Fruit fly (Drosophila melanogaster) whole organism, embryonic: ENCODE data around the gene mora.
A peak's percentile ranks its signal among the peaks of the same experiment; 100 is the strongest.

ENCODE experiments used
- Aef1 ChIP-seq: fragments of 200-800 bp; sonication (Bioruptor generic); IDR thresholded peaks from 3 replicates; pipeline ENCODE4 v1.3.6; 2022; ENCODE audit warnings: missing biosample characterization, missing genetic modification characterization
- CG11504 ChIP-seq: fragments of 200-800 bp; sonication (Bioruptor generic); optimal IDR thresholded peaks from 3 replicates; lab custom pipeline; 2019; ENCODE audit warnings: missing biosample characterization, mild to moderate bottlenecking, missing genetic modification characterization, moderate library complexity
- CG11695 ChIP-seq: fragments of 200-800 bp; sonication (Bioruptor generic); IDR thresholded peaks from 3 replicates; pipeline ENCODE4 v1.3.6; 2022; ENCODE audit warnings: missing biosample characterization, missing genetic modification characterization
- CG12155 ChIP-seq: fragments of 200-800 bp; sonication (Bioruptor generic); optimal IDR thresholded peaks from 3 replicates; lab custom pipeline; 2016; ENCODE audit warnings: missing biosample characterization, missing genetic modification characterization
- CG12299 ChIP-seq: fragments of 200-800 bp; sonication (Bioruptor generic); optimal IDR thresholded peaks from 2 replicates; lab custom pipeline; 2018; ENCODE audit warnings: missing biosample characterization, mild to moderate bottlenecking, missing genetic modification characterization
- CG16863 ChIP-seq: fragments of 200-800 bp; sonication (Bioruptor generic); optimal IDR thresholded peaks from 3 replicates; lab custom pipeline; 2016; ENCODE audit warnings: missing biosample characterization, missing genetic modification characterization
- CG31224 ChIP-seq: fragments of 200-800 bp; sonication (Bioruptor generic); IDR thresholded peaks from 2 replicates; pipeline ENCODE4 v1.3.6; 2022; ENCODE audit warnings: missing biosample characterization, missing genetic modification characterization
- CG31365 ChIP-seq: fragments of 200-800 bp; sonication (Bioruptor generic); optimal IDR thresholded peaks from 2 replicates; lab custom pipeline; 2018; ENCODE audit warnings: missing biosample characterization, mild to moderate bottlenecking, missing genetic modification characterization
- CG3163 ChIP-seq: fragments of 200-800 bp; sonication (Bioruptor generic); optimal IDR thresholded peaks from 3 replicates; lab custom pipeline; 2016; ENCODE audit warnings: missing biosample characterization, missing genetic modification characterization
- CG34422 ChIP-seq: fragments of 200-800 bp; sonication (Bioruptor generic); IDR thresholded peaks from 3 replicates; pipeline ENCODE4 v1.3.6; 2022; ENCODE audit warnings: missing biosample characterization, missing genetic modification characterization
- CG4707 ChIP-seq: fragments of 200-800 bp; sonication (Bioruptor generic); optimal IDR thresholded peaks from 2 replicates; lab custom pipeline; 2018; ENCODE audit warnings: missing biosample characterization, mild to moderate bottlenecking, missing genetic modification characterization, moderate library complexity
- CG6175 ChIP-seq: fragments of 200-800 bp; sonication (Bioruptor generic); IDR thresholded peaks from 3 replicates; pipeline ENCODE4 v1.3.6; 2022; ENCODE audit warnings: missing biosample characterization, missing genetic modification characterization
- CG6765 ChIP-seq: fragments of 200-800 bp; sonication (Bioruptor generic); optimal IDR thresholded peaks from 3 replicates; lab custom pipeline; 2017; ENCODE audit warnings: missing biosample characterization, mild to moderate bottlenecking, missing genetic modification characterization
- CG9609 ChIP-seq: fragments of 200-800 bp; sonication (Bioruptor generic); optimal IDR thresholded peaks from 3 replicates; lab custom pipeline; 2016; ENCODE audit warnings: missing biosample characterization, missing genetic modification characterization
- Camta ChIP-seq: fragments of 200-800 bp; sonication (Bioruptor generic); optimal IDR thresholded peaks from 2 replicates; lab custom pipeline; 2016; ENCODE audit warnings: missing biosample characterization, missing genetic modification characterization
- Chrac-16 ChIP-seq: fragments of 200-800 bp; sonication (Bioruptor generic); optimal IDR thresholded peaks from 3 replicates; lab custom pipeline; 2016; ENCODE audit warnings: missing biosample characterization, missing genetic modification characterization
- CkIIα-i1 ChIP-seq: fragments of 200-800 bp; sonication (Bioruptor generic); IDR thresholded peaks from 2 replicates; pipeline ENCODE4 v1.3.6; 2022; ENCODE audit warnings: missing biosample characterization, missing genetic modification characterization
- CoRest ChIP-seq: fragments of 200-800 bp; sonication (Bioruptor generic); optimal IDR thresholded peaks from 3 replicates; lab custom pipeline; 2018; ENCODE audit warnings: missing biosample characterization, mild to moderate bottlenecking, missing genetic modification characterization, moderate library complexity
- D ChIP-seq, 2 experiments: fragments of 200-800 bp in 1 of 2; fragments of >200 bp in 1 of 2; sonication (Bioruptor generic) in 1 of 2; optimal IDR thresholded peaks; 2 replicates in 1 of 2; 3 replicates in 1 of 2; lab custom pipeline; 2017; ENCODE audit warnings: mild to moderate bottlenecking in 1 of 2, missing biosample characterization in 1 of 2, missing genetic modification characterization in 1 of 2, missing genetic modification reagents in 1 of 2
- Dad ChIP-seq: fragments of 200-800 bp; sonication (Bioruptor generic); optimal IDR thresholded peaks from 3 replicates; lab custom pipeline; 2016; ENCODE audit warnings: missing biosample characterization, missing genetic modification characterization
- Dll ChIP-seq: fragments of 200-800 bp; sonication (Bioruptor generic); IDR thresholded peaks from 4 replicates; pipeline ENCODE4 v1.3.6; 2022; ENCODE audit warnings: missing biosample characterization, missing genetic modification characterization; ENCODE audit not compliant: partially characterized antibody
- Ets97D ChIP-seq: fragments of 200-800 bp; sonication (Bioruptor generic); optimal IDR thresholded peaks from 3 replicates; lab custom pipeline; 2016; ENCODE audit warnings: missing biosample characterization, missing genetic modification characterization
- Fer2 ChIP-seq: fragments of 200-800 bp; sonication (Bioruptor generic); optimal IDR thresholded peaks from 2 replicates; lab custom pipeline; 2018; ENCODE audit warnings: missing biosample characterization, mild to moderate bottlenecking, missing genetic modification characterization, moderate library complexity
- Gug ChIP-seq: fragments of 200-800 bp; sonication (Bioruptor generic); IDR thresholded peaks from 4 replicates; pipeline ENCODE4 v1.3.6; 2022; ENCODE audit warnings: missing biosample characterization, missing genetic modification characterization
- Hr39 ChIP-seq: fragments of >200 bp; optimal IDR thresholded peaks from 2 replicates; lab custom pipeline; 2017
- Med ChIP-seq: fragments of 200-800 bp; sonication (Bioruptor generic); peaks from one replicate; lab custom pipeline; 2016; ENCODE audit warnings: missing biosample characterization, missing genetic modification characterization, mild to moderate bottlenecking, inconsistent platforms, moderate library complexity
- NfI ChIP-seq: fragments of 200-800 bp; sonication (Bioruptor generic); optimal IDR thresholded peaks from 3 replicates; lab custom pipeline; 2018; ENCODE audit warnings: missing biosample characterization, mild to moderate bottlenecking, missing genetic modification characterization, moderate library complexity
- YL-1 ChIP-seq: fragments of 200-800 bp; sonication (Bioruptor generic); optimal IDR thresholded peaks from 3 replicates; lab custom pipeline; 2017; ENCODE audit warnings: missing biosample characterization, mild to moderate bottlenecking, missing genetic modification characterization
- ara ChIP-seq: fragments of 200-800 bp; sonication (Bioruptor generic); IDR thresholded peaks from 2 replicates; pipeline ENCODE4 v1.3.6; 2022; ENCODE audit warnings: missing biosample characterization, missing genetic modification characterization
- br ChIP-seq: fragments of >200 bp; optimal IDR thresholded peaks from 2 replicates; lab custom pipeline; 2017
- btn ChIP-seq: fragments of 200-800 bp; sonication (Bioruptor generic); optimal IDR thresholded peaks from 2 replicates; lab custom pipeline; 2016; ENCODE audit warnings: missing biosample characterization, missing genetic modification characterization
- cato ChIP-seq: fragments of 200-800 bp; sonication (Bioruptor generic); optimal IDR thresholded peaks from 2 replicates; lab custom pipeline; 2016; ENCODE audit warnings: missing biosample characterization, missing genetic modification characterization, borderline replicate concordance
- croc ChIP-seq: fragments of 200-800 bp; sonication (Bioruptor generic); conservative IDR thresholded peaks from 3 replicates; pipeline ENCODE4 v1.3.6; 2022; ENCODE audit warnings: missing biosample characterization, missing genetic modification characterization
- crol ChIP-seq: fragments of 200-800 bp; sonication (Bioruptor generic); IDR thresholded peaks from 2 replicates; pipeline ENCODE4 v1.3.6; 2022; ENCODE audit warnings: missing biosample characterization, missing genetic modification characterization
- dmrt99B ChIP-seq: fragments of 200-800 bp; sonication (Bioruptor generic); optimal IDR thresholded peaks from 2 replicates; lab custom pipeline; 2018; ENCODE audit warnings: missing biosample characterization, mild to moderate bottlenecking, missing genetic modification characterization, moderate library complexity
- fd102C ChIP-seq: fragments of 200-800 bp; sonication (Bioruptor generic); optimal IDR thresholded peaks from 2 replicates; lab custom pipeline; 2018; ENCODE audit warnings: missing biosample characterization, mild to moderate bottlenecking, missing genetic modification characterization, moderate library complexity
- gce ChIP-seq: fragments of 200-800 bp; sonication (Bioruptor generic); IDR thresholded peaks from 3 replicates; pipeline ENCODE4 v1.3.6; 2022; ENCODE audit warnings: missing biosample characterization, missing genetic modification characterization
- gem ChIP-seq: fragments of 200-800 bp; sonication (Bioruptor generic); optimal IDR thresholded peaks from 2 replicates; lab custom pipeline; 2019; ENCODE audit warnings: missing biosample characterization, mild to moderate bottlenecking, missing genetic modification characterization, moderate library complexity
- grn ChIP-seq: fragments of 200-800 bp; sonication (Bioruptor generic); optimal IDR thresholded peaks from 3 replicates; lab custom pipeline; 2017; ENCODE audit warnings: missing biosample characterization, missing genetic modification characterization
- gsb-n ChIP-seq: fragments of 200-800 bp; sonication (Bioruptor generic); optimal IDR thresholded peaks from 3 replicates; lab custom pipeline; 2018; ENCODE audit warnings: missing biosample characterization, mild to moderate bottlenecking, missing genetic modification characterization
- insv ChIP-seq, 2 experiments: fragments of 200-800 bp; sonication (Bioruptor generic); optimal IDR thresholded peaks; 3 replicates each; lab custom pipeline; 2016 to 2018; ENCODE audit warnings: missing biosample characterization in 2 of 2, missing genetic modification characterization in 2 of 2
- jigr1 ChIP-seq: fragments of 200-800 bp; sonication (Bioruptor generic); IDR thresholded peaks from 3 replicates; pipeline ENCODE4 v1.3.6; 2022; ENCODE audit warnings: missing biosample characterization, missing genetic modification characterization
- lab ChIP-seq: fragments of 200-800 bp; sonication (Bioruptor generic); optimal IDR thresholded peaks from 3 replicates; lab custom pipeline; 2017; ENCODE audit warnings: missing biosample characterization, missing genetic modification characterization, mild to moderate bottlenecking, moderate library complexity, missing genetic modification reagents
- otp ChIP-seq: fragments of 200-800 bp; sonication (Bioruptor generic); IDR thresholded peaks from 3 replicates; pipeline ENCODE4, ENCODE4 v1.3.6; 2022; ENCODE audit warnings: missing biosample characterization, missing genetic modification characterization
- ro ChIP-seq: fragments of 200-800 bp; sonication (Bioruptor generic); IDR thresholded peaks from 2 replicates; pipeline ENCODE4 v1.3.6; 2022; ENCODE audit warnings: missing biosample characterization, missing genetic modification characterization
- slou ChIP-seq: fragments of 200-800 bp; sonication (Bioruptor generic); optimal IDR thresholded peaks from 3 replicates; lab custom pipeline; 2016; ENCODE audit warnings: missing biosample characterization, missing genetic modification characterization
- tll ChIP-seq, 2 experiments: fragments of 200-800 bp in 1 of 2; fragments of >200 bp in 1 of 2; sonication (Bioruptor generic) in 1 of 2; optimal IDR thresholded peaks; 2 replicates each; lab custom pipeline; 2017 to 2019; ENCODE audit warnings: missing biosample characterization in 2 of 2, missing genetic modification characterization in 2 of 2, mild to moderate bottlenecking in 1 of 2, moderate library complexity in 1 of 2
- unpg ChIP-seq: fragments of 200-800 bp; sonication (Bioruptor generic); optimal IDR thresholded peaks from 3 replicates; lab custom pipeline; 2018; ENCODE audit warnings: missing biosample characterization, mild to moderate bottlenecking, missing genetic modification characterization, moderate library complexity
- wek ChIP-seq: fragments of 200-800 bp; sonication (Bioruptor generic); optimal IDR thresholded peaks from 3 replicates; lab custom pipeline; 2018; ENCODE audit warnings: missing biosample characterization, mild to moderate bottlenecking, missing genetic modification characterization, moderate library complexity
- wor ChIP-seq: fragments of 200-800 bp; sonication (Bioruptor generic); IDR thresholded peaks from 2 replicates; pipeline ENCODE4 v1.3.6; 2022; ENCODE audit warnings: missing biosample characterization, missing genetic modification characterization

Gene mora

DNA sequence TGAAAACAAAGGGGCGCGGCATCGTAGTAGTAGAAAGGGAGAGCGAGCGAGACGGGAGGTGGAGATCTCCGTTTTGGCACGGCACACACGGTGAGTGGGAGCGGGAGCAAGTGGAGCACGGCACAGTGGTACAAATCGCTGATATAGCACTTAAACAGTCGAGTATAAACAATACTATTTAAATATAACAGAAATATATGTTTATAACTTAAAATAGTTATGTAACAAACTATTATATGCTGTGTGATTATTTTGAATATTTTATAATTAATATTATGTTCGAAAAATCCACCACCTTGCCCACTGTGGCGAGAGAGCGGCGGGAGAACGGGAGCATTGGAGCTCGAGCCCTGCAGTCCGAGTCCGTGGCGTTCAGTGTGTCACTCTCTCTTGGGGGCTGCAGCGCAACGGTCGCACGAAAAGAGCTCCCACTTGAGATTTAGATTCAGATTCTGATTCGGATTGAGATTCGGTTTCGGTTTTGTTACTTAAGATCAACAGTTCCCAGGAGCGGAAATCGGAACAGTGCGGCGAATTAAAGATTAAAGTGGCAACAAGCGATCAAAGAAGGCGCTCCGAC is 45.1 kb upstream of the mora start, which contains the start of gene Kal1 (continued):
- TF ChIP-seq CG6765 (GFP tag; lab: Kevin White, UChicago) (peak; percentile 74), CG3163 (no peak), Med (GFP tag; lab: Kevin White, UChicago) (peak; percentile 88), otp (GFP tag; lab: Robert Waterston, UW) (peak; percentile 94), CkIIα-i1 (GFP tag; lab: Robert Waterston, UW) (no peak), Dad (GFP tag; lab: Kevin White, UChicago) (peak; percentile 7), CG31224 (GFP tag; lab: Robert Waterston, UW) (peak; percentile 44), CG4707 (GFP tag; lab: Kevin White, UChicago) (peak; percentile 96), CG12299 (peak; percentile 89), Chrac-16 (peak; percentile 69), ara (GFP tag; lab: Robert Waterston, UW) (peak; percentile 92), cato (GFP tag; lab: Kevin White, UChicago) (peak; percentile 78), btn (GFP tag; lab: Kevin White, UChicago) (no peak), jigr1 (GFP tag; lab: Robert Waterston, UW) (peak; percentile 80), lab (GFP tag; lab: Kevin White, UChicago) (peak; percentile 96), gsb-n (tag; lab: Kevin White, UChicago) (peak; percentile 97), grn (GFP tag; lab: Kevin White, UChicago) (peak; percentile 11), CG11504 (tag; lab: Kevin White, UChicago) (peak; percentile 95), slou (GFP tag; lab: Kevin White, UChicago) (peak; percentile 9), insv (GFP tag; optimal IDR thresholded peaks at IDR 0.05; lab: Kevin White, UChicago) (peak in 1 of 2 experiments; percentile 7), Hr39 (no peak), D (optimal IDR thresholded peaks at IDR 0.05; lab: Kevin White, UChicago) (no peak), D (GFP tag; optimal IDR thresholded peaks at IDR 0.05; lab: Kevin White, UChicago) (peak; percentile 97), Dll (GFP tag; lab: Robert Waterston, UW) (0 out of 4 replicates have a peak, but pooled peaks have one; percentile 44), NfI (GFP tag; lab: Kevin White, UChicago) (peak; percentile 83), Ets97D (no peak), wor (GFP tag; lab: Robert Waterston, UW) (peak; percentile 93), YL-1 (peak; percentile 61), unpg (peak; percentile 96), fd102C (GFP tag; lab: Kevin White, UChicago) (peak; percentile 30), tll (GFP tag; optimal IDR thresholded peaks at IDR 0.05; lab: Kevin White, UChicago) (no peak), ro (GFP tag; lab: Robert Waterston, UW) (peak; percentile 78), CG12155 (GFP tag; lab: Kevin White, UChicago) (peak; percentile 73), gem (tag; lab: Kevin White, UChicago) (peak; percentile 96), CG9609 (no peak), br (lab: Kevin White, UChicago) (no peak), Gug (GFP tag; lab: Robert Waterston, UW) (peak; percentile 70; the same call in 2 of the 4 replicates), gce (peak; percentile 86), Camta (peak; percentile 39), CoRest (tag; lab: Kevin White, UChicago) (peak; percentile 90), CG31365 (peak; percentile 72), Aef1 (peak; percentile 82), croc (GFP tag; lab: Robert Waterston, UW) (peak; percentile 90), dmrt99B (tag; lab: Kevin White, UChicago) (peak; percentile 96), wek (peak; percentile 72), crol (peak; percentile 69), Fer2 (peak; percentile 49), CG11695 (peak; percentile 95), CG34422 (GFP tag; lab: Robert Waterston, UW) (peak; percentile 90), CG6175 (GFP tag; lab: Robert Waterston, UW) (peak; percentile 58; the same call in 2 of the 3 replicates), CG16863 (GFP tag; lab: Kevin White, UChicago) (peak; percentile 45)
